Fruit fly (Drosophila melanogaster): ENCODE results near the gene CG31869.

DNA sequence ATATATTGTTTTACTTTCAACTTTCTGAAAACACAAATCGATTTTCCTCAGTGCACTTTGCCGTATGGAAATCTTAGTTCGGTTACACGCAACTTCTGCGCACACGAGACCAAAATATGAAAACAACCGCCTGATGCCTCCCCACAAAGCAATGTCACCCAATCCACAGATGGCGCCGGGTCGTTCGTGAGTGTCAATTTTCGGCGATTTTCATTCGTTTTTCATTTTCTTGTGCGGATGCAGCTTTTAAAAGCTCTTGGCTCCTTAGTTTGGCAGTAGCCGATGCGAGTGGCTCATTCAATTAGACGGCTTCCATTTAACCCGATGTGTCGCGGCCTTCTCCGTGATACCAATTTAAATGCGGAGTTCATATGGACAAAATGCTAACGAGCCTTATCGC is 77.0 kb downstream of the CG31869 start, which contains the start of gene CG6431:
- TF ChIP-seq psq (GFP tag; optimal IDR thresholded peaks at IDR 0.05) (no peak), Myc (optimal IDR thresholded peaks at IDR 0.05) (no peak), usp (GFP tag; optimal IDR thresholded peaks at IDR 0.05) (no peak), fru (GFP tag; optimal IDR thresholded peaks at IDR 0.05) (no peak), Hr78 (GFP tag; optimal IDR thresholded peaks at IDR 0.05) (no peak), Vsx2 (GFP tag; optimal IDR thresholded peaks at IDR 0.05; ENCODE audit: partially characterized antibody) (no peak), ey (GFP tag; optimal IDR thresholded peaks at IDR 0.05) (no peak)

Measured in whole organism, wandering third instar larva.